Fruit fly (Drosophila melanogaster) whole organism: ENCODE data around the gene Nse4.

Experiments used
- psq ChIP-seq: fragments of >200 bp; optimal IDR thresholded peaks from 2 replicates; lab custom pipeline; 2017
- usp ChIP-seq: fragments of >200 bp; optimal IDR thresholded peaks from 2 replicates; lab custom pipeline; 2017; ENCODE audit warnings: missing biosample characterization, missing genetic modification characterization, mixed read lengths

- TF ChIP-seq psq (lab: Kevin White, UChicago) (no peak), usp (GFP tag; lab: Kevin White, UChicago) (no peak)
These were observed 16.3 kb upstream of the Nse4 start, which contains the start of the genes pie and Wdfy2 for dm6 chr2L:10422643-10423606.
